Worm (Caenorhabditis elegans): ENCODE results near the gene F01F1.2.
A peak's percentile ranks its signal among the peaks of the same experiment; 100 is the strongest.

Gene F01F1.2

DNA sequence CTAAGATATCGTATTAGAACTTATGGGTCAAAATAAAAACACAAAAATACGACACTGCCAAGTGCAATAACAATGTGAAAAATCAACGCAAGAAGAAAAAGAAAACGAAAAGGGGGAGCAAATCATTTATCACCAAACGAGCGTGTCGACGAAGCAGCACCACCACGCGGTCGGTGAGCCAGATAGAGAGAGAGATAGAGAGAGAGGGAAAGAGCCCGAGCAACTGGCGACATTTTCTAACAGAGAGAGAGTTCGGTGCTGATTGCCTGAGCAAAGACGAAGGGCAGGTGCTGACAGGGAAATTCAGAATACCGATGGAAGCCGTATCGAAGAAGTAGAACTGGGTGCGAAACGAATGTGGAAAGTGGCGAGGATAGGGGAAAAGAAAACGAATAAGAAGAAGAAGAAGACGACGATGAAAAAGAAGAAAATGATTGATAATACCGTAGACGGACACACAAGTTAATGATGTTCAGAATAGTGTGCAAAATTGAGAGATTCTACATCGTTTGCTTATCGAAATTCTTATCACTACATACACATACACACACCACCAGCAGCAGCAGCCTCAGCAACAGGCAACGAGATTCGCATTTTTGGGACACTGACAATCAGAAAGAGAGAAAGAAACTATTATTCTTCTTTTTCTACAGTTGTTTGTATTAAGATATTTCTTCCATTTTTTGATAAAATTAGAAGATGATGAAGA, 43.0 kb upstream of the F01F1.2 start:
- no peak for TF ChIP-seq xbp-1 (tag; optimal IDR thresholded peaks at IDR 0.05)
- TF ChIP-seq unc-30 (tag; optimal IDR thresholded peaks at IDR 0.05): no peak
- no peak for TF ChIP-seq ceh-8 (GFP tag; optimal IDR thresholded peaks at IDR 0.05)
- TF ChIP-seq unc-62 (GFP tag; optimal IDR thresholded peaks at IDR 0.05): no peak
- peak; percentile 18 for TF ChIP-seq vab-15 (tag; optimal IDR thresholded peaks at IDR 0.05)
- no peak for TF ChIP-seq mef-2 (tag; optimal IDR thresholded peaks at IDR 0.05)
- TF ChIP-seq unc-86 (tag; optimal IDR thresholded peaks at IDR 0.05): no peak
- no peak for TF ChIP-seq fkh-4 (tag; optimal IDR thresholded peaks at IDR 0.05; ENCODE audit: borderline replicate concordance)
- TF ChIP-seq ceh-88 (GFP tag; IDR thresholded peaks at IDR 0.05): no peak
- no peak for TF ChIP-seq sptf-1 (tag; optimal IDR thresholded peaks at IDR 0.05)
- TF ChIP-seq elt-3 (tag; optimal IDR thresholded peaks at IDR 0.05): peak in 5 of 6 experiments; percentile 71 to 99 (median 83)
- no peak for TF ChIP-seq aly-2 (tag; optimal IDR thresholded peaks at IDR 0.05)
- no peak for TF ChIP-seq lir-3 (tag; optimal IDR thresholded peaks at IDR 0.05; ENCODE audit: poor library complexity)
- no peak for TF ChIP-seq ets-5 (GFP tag; IDR thresholded peaks at IDR 0.05)
- TF ChIP-seq nhr-19 (GFP tag; conservative IDR thresholded peaks at IDR 0.05): no peak
- TF ChIP-seq nhr-237 (tag; optimal IDR thresholded peaks at IDR 0.05): no peak
- peak; percentile 39 for TF ChIP-seq unc-130 (tag; optimal IDR thresholded peaks at IDR 0.05)
- TF ChIP-seq snpc-4 (tag; optimal IDR thresholded peaks at IDR 0.05): no peak
- no peak for TF ChIP-seq ces-1 (GFP tag; optimal IDR thresholded peaks at IDR 0.05)
- no peak for TF ChIP-seq isw-1 (GFP tag; IDR thresholded peaks at IDR 0.05)
- TF ChIP-seq zag-1 (tag; optimal IDR thresholded peaks at IDR 0.05): no peak
- peak; percentile 44 for TF ChIP-seq snu-23 (GFP tag; optimal IDR thresholded peaks at IDR 0.05)
- TF ChIP-seq mab-9 (GFP tag; IDR thresholded peaks at IDR 0.05): no peak
- TF ChIP-seq jun-1 (tag; optimal IDR thresholded peaks at IDR 0.05): no peak
- no peak for TF ChIP-seq fkh-8 (tag; optimal IDR thresholded peaks at IDR 0.05)
- no peak for TF ChIP-seq efl-3 (GFP tag; optimal IDR thresholded peaks at IDR 0.05)
- peak; percentile 11 for TF ChIP-seq nhr-47 (tag; optimal IDR thresholded peaks at IDR 0.05)
- TF ChIP-seq mep-1 (tag; optimal IDR thresholded peaks at IDR 0.05): no peak
- TF ChIP-seq C34B4.2 (tag; optimal IDR thresholded peaks at IDR 0.05): no peak
- no peak for TF ChIP-seq nhr-12 (tag; optimal IDR thresholded peaks at IDR 0.05)
- TF ChIP-seq zip-4 (GFP tag; optimal IDR thresholded peaks at IDR 0.05): no peak
- no peak for TF ChIP-seq lin-39 (tag; optimal IDR thresholded peaks at IDR 0.05)
- no peak for TF ChIP-seq pqm-1 (tag; optimal IDR thresholded peaks at IDR 0.05)
- TF ChIP-seq ceh-90 (tag; optimal IDR thresholded peaks at IDR 0.05): no peak
- no peak for TF ChIP-seq aha-1 (tag; optimal IDR thresholded peaks at IDR 0.05)
- no peak for TF ChIP-seq C16A3.4 (tag; optimal IDR thresholded peaks at IDR 0.05)
- no peak for TF ChIP-seq fos-1 (tag; optimal IDR thresholded peaks at IDR 0.05)
- no peak for TF ChIP-seq nhr-76 (tag; optimal IDR thresholded peaks at IDR 0.05)
- TF ChIP-seq rnt-1 (tag; optimal IDR thresholded peaks at IDR 0.05): peak; percentile 58
- no peak for TF ChIP-seq irx-1 (tag; optimal IDR thresholded peaks at IDR 0.05)
- no peak for TF ChIP-seq dsc-1 (tag; optimal IDR thresholded peaks at IDR 0.05)
- no peak for TF ChIP-seq C04F5.9 (tag; optimal IDR thresholded peaks at IDR 0.05)
- peak; percentile 31 for TF ChIP-seq nhr-71 (tag; optimal IDR thresholded peaks at IDR 0.05)
- no peak for TF ChIP-seq grh-1 (GFP tag; IDR thresholded peaks at IDR 0.05)
- TF ChIP-seq elt-2 (tag; optimal IDR thresholded peaks at IDR 0.05): peak; percentile 67
- no peak for TF ChIP-seq ztf-4 (tag; optimal IDR thresholded peaks at IDR 0.05)
- no peak for TF ChIP-seq dpl-1 (GFP tag; optimal IDR thresholded peaks at IDR 0.05)
- no peak for TF ChIP-seq alr-1 (tag; optimal IDR thresholded peaks at IDR 0.05; ENCODE audit: borderline replicate concordance)
- TF ChIP-seq lin-14 (GFP tag; optimal IDR thresholded peaks at IDR 0.05): peak; percentile 47
- TF ChIP-seq F16B12.6 (tag; optimal IDR thresholded peaks at IDR 0.05): no peak
- TF ChIP-seq ama-1 (optimal IDR thresholded peaks at IDR 0.05): no peak
- no peak for TF ChIP-seq nhr-28 (tag; optimal IDR thresholded peaks at IDR 0.05)
- peak; percentile 45 for TF ChIP-seq nhr-90 (tag; optimal IDR thresholded peaks at IDR 0.05; ENCODE audit: poor library complexity)
